Fruit fly (Drosophila melanogaster): ENCODE measurements around the gene MED31.

- no peak for TF ChIP-seq bowl (GFP tag; IDR thresholded peaks at IDR 0.05)
- TF ChIP-seq Mes4 (GFP tag; optimal IDR thresholded peaks at IDR 0.05) = no peak
- no peak for TF ChIP-seq amos (GFP tag; IDR thresholded peaks at IDR 0.05; ENCODE audit: partially characterized antibody)
Measured at dm6 chr3R:4690508-4690907, 48.7 kb downstream of the MED31 start, which contains the start of gene CG33927.
